Worm (Caenorhabditis elegans): Measurements from ENCODE around the gene phlp-2.

- TF ChIP-seq nhr-11 (tag; optimal IDR thresholded peaks at IDR 0.05) (no peak), fos-1 (tag; optimal IDR thresholded peaks at IDR 0.05) (no peak), ama-1 (optimal IDR thresholded peaks at IDR 0.05) (no peak), egl-27 (tag; optimal IDR thresholded peaks at IDR 0.05) (no peak), ceh-82 (tag; optimal IDR thresholded peaks at IDR 0.05) (no peak), ztf-4 (tag; optimal IDR thresholded peaks at IDR 0.05) (no peak), skn-1 (tag; optimal IDR thresholded peaks at IDR 0.05) (no peak), nhr-77 (tag; optimal IDR thresholded peaks at IDR 0.05) (no peak), unc-39 (tag; optimal IDR thresholded peaks at IDR 0.05) (no peak)
Measured at ce11 chrIII:4209188-4209587, at the start of gene phlp-2.
